Worm (Caenorhabditis elegans): ENCODE data around the gene flp-6.
A peak's percentile ranks its signal among the peaks of the same experiment; 100 is the strongest.

The flp-6 gene

ce11 chrV:9453933-9454332, 17.8 kb upstream of the flp-6 start:
- TF ChIP-seq dve-1 (tag; optimal IDR thresholded peaks at IDR 0.05; ENCODE audit: insufficient read depth) (peak; percentile 56), lir-3 (tag; optimal IDR thresholded peaks at IDR 0.05) (no peak), hlh-11 (tag; optimal IDR thresholded peaks at IDR 0.05) (peak; percentile 42), daf-16 (GFP tag; optimal IDR thresholded peaks at IDR 0.05) (no peak), daf-16 (tag; optimal IDR thresholded peaks at IDR 0.05) (peak; percentile 23), nhr-42 (GFP tag; IDR thresholded peaks at IDR 0.05) (no peak), nhr-28 (tag; optimal IDR thresholded peaks at IDR 0.05) (peak; percentile 42)

ce11 chrV:9457535-9457934, 14.2 kb upstream of the flp-6 start:
- peak in 1 of 2 experiments; percentile 94 for TF ChIP-seq unc-62 (GFP tag; optimal IDR thresholded peaks at IDR 0.05 in 1 of 2)
- TF ChIP-seq unc-62 (tag; optimal IDR thresholded peaks at IDR 0.05) = no peak
- TF ChIP-seq fos-1 (tag; optimal IDR thresholded peaks at IDR 0.05) = no peak
- TF ChIP-seq lin-15B (tag; optimal IDR thresholded peaks at IDR 0.05) = no peak
- TF ChIP-seq zfp-3 (GFP tag; conservative IDR thresholded peaks at IDR 0.05) = no peak
- TF ChIP-seq daf-19 (GFP tag; conservative IDR thresholded peaks at IDR 0.05) = no peak

ce11 chrV:9462605-9463004, 9.2 kb upstream of the flp-6 start, which contains the start of gene F07D3.3:
Gene F07D3.3, minus strand, starts transcription at chrV:9462705.
- TF ChIP-seq dmd-9 (GFP tag; IDR thresholded peaks at IDR 0.05) (no peak), hmg-1.1 (GFP tag; IDR thresholded peaks at IDR 0.05) (no peak), php-3 (GFP tag; IDR thresholded peaks at IDR 0.05) (no peak), nhr-41 (GFP tag; IDR thresholded peaks at IDR 0.05) (no peak), ztf-11 (tag; optimal IDR thresholded peaks at IDR 0.05) (no peak), Y5F2A.4 (GFP tag; optimal IDR thresholded peaks at IDR 0.05) (no peak), duxl-1 (tag; optimal IDR thresholded peaks at IDR 0.05; ENCODE audit: poor library complexity) (no peak), zip-2 (tag; optimal IDR thresholded peaks at IDR 0.05) (no peak), hif-1 (tag; optimal IDR thresholded peaks at IDR 0.05) (no peak), hlh-11 (tag; optimal IDR thresholded peaks at IDR 0.05) (no peak), F10B5.3 (tag; optimal IDR thresholded peaks at IDR 0.05) (no peak), zfp-3 (GFP tag; conservative IDR thresholded peaks at IDR 0.05) (no peak), spr-3 (GFP tag; optimal IDR thresholded peaks at IDR 0.05) (no peak), zag-1 (tag; optimal IDR thresholded peaks at IDR 0.05) (no peak), dve-1 (tag; optimal IDR thresholded peaks at IDR 0.05; ENCODE audit: insufficient read depth) (no peak), egl-27 (tag; optimal IDR thresholded peaks at IDR 0.05) (no peak)

ce11 chrV:9465529-9465928, 6.2 kb upstream of the flp-6 start:
- no peak for TF ChIP-seq saeg-2 (GFP tag; IDR thresholded peaks at IDR 0.05)
- no peak for TF ChIP-seq ztf-7 (tag; optimal IDR thresholded peaks at IDR 0.05)
- no peak for TF ChIP-seq lir-3 (tag; optimal IDR thresholded peaks at IDR 0.05)
- no peak for TF ChIP-seq ceh-32 (tag; optimal IDR thresholded peaks at IDR 0.05; ENCODE audit: poor library complexity)
- TF ChIP-seq duxl-1 (tag; optimal IDR thresholded peaks at IDR 0.05; ENCODE audit: poor library complexity) = no peak

DNA sequence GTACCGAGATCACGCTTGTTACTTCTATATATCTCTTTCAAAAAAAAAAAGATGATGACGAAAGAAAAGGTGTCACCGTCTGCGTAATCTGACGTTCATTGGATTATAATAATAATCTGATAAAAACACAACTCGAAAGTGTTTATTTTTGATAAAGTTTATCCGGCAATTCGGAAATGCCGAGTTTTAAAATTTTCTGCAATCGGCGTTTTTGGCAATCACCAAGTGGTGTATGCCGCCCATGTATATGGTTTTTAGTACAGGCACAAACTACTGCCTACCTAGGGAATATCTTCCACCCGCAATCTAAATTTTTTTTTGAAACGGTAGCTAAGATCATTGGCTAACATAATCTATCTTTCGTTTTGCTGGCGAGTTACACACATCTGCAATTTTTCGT, 2.1 kb downstream of the flp-6 start:
- TF ChIP-seq tag-97 (GFP tag; IDR thresholded peaks at IDR 0.05) (no peak), Y48G9A.11 (GFP tag; IDR thresholded peaks at IDR 0.05) (no peak), mdt-29 (GFP tag; IDR thresholded peaks at IDR 0.05) (no peak), daf-12 (tag; optimal IDR thresholded peaks at IDR 0.05) (no peak), spr-3 (GFP tag; optimal IDR thresholded peaks at IDR 0.05) (no peak), lsy-2 (tag; optimal IDR thresholded peaks at IDR 0.05) (no peak), pha-4 (GFP tag; IDR thresholded peaks at IDR 0.05) (no peak), pha-4 (tag; optimal IDR thresholded peaks at IDR 0.05) (no peak), madf-5 (GFP tag; IDR thresholded peaks at IDR 0.05) (no peak), dve-1 (tag; optimal IDR thresholded peaks at IDR 0.05; ENCODE audit: insufficient read depth) (no peak), nhr-6 (tag; optimal IDR thresholded peaks at IDR 0.05) (no peak), nhr-28 (tag; optimal IDR thresholded peaks at IDR 0.05) (no peak), zag-1 (tag; optimal IDR thresholded peaks at IDR 0.05) (no peak), jun-1 (tag; optimal IDR thresholded peaks at IDR 0.05) (no peak), F44E2.7 (GFP tag; IDR thresholded peaks at IDR 0.05) (no peak), ceh-20 (GFP tag; IDR thresholded peaks at IDR 0.05) (no peak), sdz-12 (GFP tag; optimal IDR thresholded peaks at IDR 0.05) (no peak), ceh-82 (tag; optimal IDR thresholded peaks at IDR 0.05) (no peak), nhr-76 (tag; optimal IDR thresholded peaks at IDR 0.05) (no peak), skn-1 (tag; optimal IDR thresholded peaks at IDR 0.05) (no peak), ceh-28 (tag; optimal IDR thresholded peaks at IDR 0.05) (no peak)
